Fruit fly (Drosophila melanogaster): ENCODE data around the gene ZC3H3.

ZC3H3 gene

DNA sequence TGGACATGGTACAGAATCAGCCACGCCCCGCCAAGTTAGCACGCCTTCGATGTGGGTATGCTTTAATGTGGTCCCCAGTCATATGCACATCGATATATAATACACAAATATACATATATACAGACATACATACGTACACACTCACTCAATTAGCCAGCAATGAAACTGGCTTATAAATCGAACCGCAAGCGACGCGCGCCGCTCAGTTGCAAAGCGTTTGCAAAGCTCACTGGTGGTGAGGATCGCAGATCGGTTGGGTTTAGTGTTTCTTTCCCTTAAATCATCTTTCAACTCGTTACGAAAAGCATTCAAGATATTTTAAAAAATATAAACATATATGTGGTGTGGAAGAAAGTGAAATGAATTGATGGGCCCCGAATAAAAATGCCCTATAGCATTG is 19.0 kb upstream of the ZC3H3 start (continued):
- TF ChIP-seq Atf-2 (GFP tag; optimal IDR thresholded peaks at IDR 0.05) (no peak), dm (GFP tag; optimal IDR thresholded peaks at IDR 0.05) (no peak)

DNA sequence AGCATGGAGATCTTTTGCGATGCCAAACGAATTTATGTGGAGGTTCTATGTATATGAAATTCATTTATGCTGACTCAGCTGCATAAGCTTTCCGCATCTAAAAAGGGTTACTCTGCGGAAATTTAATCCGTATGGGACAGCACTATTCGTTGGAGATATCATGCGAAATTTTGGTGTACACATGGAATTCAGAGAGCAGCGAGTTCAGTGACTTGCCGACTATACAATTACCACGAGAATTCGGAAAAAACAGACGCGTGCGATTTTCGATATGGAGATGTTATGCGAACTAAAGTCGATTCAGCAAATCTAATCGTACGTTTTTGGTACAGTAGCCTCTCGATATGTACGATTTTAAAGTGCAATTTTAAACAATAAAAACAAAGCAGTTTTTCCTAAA is 18.3 kb upstream of the ZC3H3 start:
- TF ChIP-seq CG8944 (GFP tag; optimal IDR thresholded peaks at IDR 0.05) (no peak), CG1529 (GFP tag; optimal IDR thresholded peaks at IDR 0.05) (peak; percentile 69), CG2199 (GFP tag; IDR thresholded peaks at IDR 0.05) (peak; percentile 20; the same call in 1 of the 3 replicates), sisA (GFP tag; IDR thresholded peaks at IDR 0.05) (no peak), CG8281 (tag; optimal IDR thresholded peaks at IDR 0.05) (no peak), tna (GFP tag; IDR thresholded peaks at IDR 0.05; ENCODE audit: partially characterized antibody) (peak; percentile 27; the same call in 1 of the 2 replicates), grau (tag; optimal IDR thresholded peaks at IDR 0.05) (peak; percentile 41), BEAF-32 (GFP tag; optimal IDR thresholded peaks at IDR 0.05) (no peak), lbe (GFP tag; optimal IDR thresholded peaks at IDR 0.05) (no peak)

DNA sequence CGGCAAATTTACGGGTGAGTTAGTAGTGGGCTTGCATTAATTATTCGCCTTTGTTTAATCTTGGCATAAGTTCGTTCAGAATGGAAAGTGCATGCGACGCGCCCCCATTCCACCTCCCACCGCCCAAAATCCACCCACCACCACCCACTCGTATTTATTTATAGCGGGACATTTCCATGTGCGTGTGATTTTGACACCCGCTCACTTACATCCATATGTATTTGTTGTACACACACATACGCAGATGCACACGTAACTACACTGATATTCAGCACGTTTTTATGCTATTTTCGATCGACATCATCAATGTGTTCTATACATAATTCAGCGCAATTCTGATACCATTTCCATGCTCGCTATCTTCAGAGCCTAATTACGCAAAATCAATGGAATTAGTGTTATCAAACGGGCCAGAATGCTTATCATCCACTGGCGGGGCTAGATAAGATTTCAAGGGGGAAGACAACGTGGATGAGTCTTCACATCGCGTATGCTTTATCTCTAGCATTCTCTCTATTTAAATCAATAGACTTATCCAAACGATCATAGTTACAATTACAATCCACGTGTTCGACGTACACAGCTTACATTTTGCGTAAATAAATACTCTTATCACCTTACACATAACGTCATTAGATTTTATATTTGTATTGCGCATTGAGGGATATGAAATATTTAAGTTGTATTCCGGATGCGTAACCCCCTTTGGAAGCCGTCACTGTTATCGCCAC is 16.3 kb upstream of the ZC3H3 start:
- TF ChIP-seq Bteb2 (GFP tag; optimal IDR thresholded peaks at IDR 0.05) = no peak
- 0 out of 2 replicates have a peak, but pooled peaks have one; percentile 22 for TF ChIP-seq toy (GFP tag; IDR thresholded peaks at IDR 0.05)
- no peak for TF ChIP-seq bbx (GFP tag; IDR thresholded peaks at IDR 0.05; ENCODE audit: partially characterized antibody)
- TF ChIP-seq unpg (GFP tag; optimal IDR thresholded peaks at IDR 0.05) = peak; percentile 33
- peak in 1 of 3 experiments; percentile 23 for TF ChIP-seq lola (GFP tag; optimal IDR thresholded peaks at IDR 0.05)
- no peak for TF ChIP-seq amos (GFP tag; IDR thresholded peaks at IDR 0.05; ENCODE audit: partially characterized antibody)
- TF ChIP-seq Lhr (GFP tag; optimal IDR thresholded peaks at IDR 0.05) = no peak
- no peak for TF ChIP-seq NC2β (GFP tag; optimal IDR thresholded peaks at IDR 0.05)
- peak; percentile 80 for TF ChIP-seq CG2120 (GFP tag; optimal IDR thresholded peaks at IDR 0.05)
- no peak for TF ChIP-seq CG10462 (GFP tag; optimal IDR thresholded peaks at IDR 0.05)
- TF ChIP-seq Pdp1 (GFP tag; optimal IDR thresholded peaks at IDR 0.05) = peak; percentile 41 to 92
- TF ChIP-seq pfk (GFP tag; optimal IDR thresholded peaks at IDR 0.05) = no peak
- peak; percentile 5 for TF ChIP-seq CG15479 (GFP tag; optimal IDR thresholded peaks at IDR 0.05)
- TF ChIP-seq run (tag; optimal IDR thresholded peaks at IDR 0.05) = no peak
- no peak for TF ChIP-seq esg (GFP tag; conservative IDR thresholded peaks at IDR 0.05)
- TF ChIP-seq CG6765 (GFP tag; optimal IDR thresholded peaks at IDR 0.05) = peak; percentile 87
- no peak for TF ChIP-seq CG33213 (GFP tag; optimal IDR thresholded peaks at IDR 0.05)
- TF ChIP-seq ERR (GFP tag; optimal IDR thresholded peaks at IDR 0.05) = peak; percentile 1
- no peak for TF ChIP-seq CG17829 (tag; optimal IDR thresholded peaks at IDR 0.05)
- TF ChIP-seq Mes4 (GFP tag; optimal IDR thresholded peaks at IDR 0.05) = no peak
- no peak for TF ChIP-seq trh (GFP tag; optimal IDR thresholded peaks at IDR 0.05)
- no peak for TF ChIP-seq BtbVII (GFP tag; optimal IDR thresholded peaks at IDR 0.05)
- no peak for TF ChIP-seq CG9876 (GFP tag; optimal IDR thresholded peaks at IDR 0.05)
- TF ChIP-seq H15 (GFP tag; IDR thresholded peaks at IDR 0.05) = no peak
- no peak for TF ChIP-seq CG8089 (GFP tag; optimal IDR thresholded peaks at IDR 0.05)
- TF ChIP-seq Fer2 (tag; optimal IDR thresholded peaks at IDR 0.05) = peak; percentile 7
- peak; percentile 22 for TF ChIP-seq CG2712 (tag; optimal IDR thresholded peaks at IDR 0.05)
- TF ChIP-seq inv (GFP tag; IDR thresholded peaks at IDR 0.05; ENCODE audit: partially characterized antibody) = no peak
- no peak for TF ChIP-seq HLHmδ (GFP tag; optimal IDR thresholded peaks at IDR 0.05)
- TF ChIP-seq CG3163 (GFP tag; optimal IDR thresholded peaks at IDR 0.05) = no peak
- TF ChIP-seq CTCF (GFP tag; optimal IDR thresholded peaks at IDR 0.05) = no peak
- TF ChIP-seq sd (tag; optimal IDR thresholded peaks at IDR 0.05) = peak; percentile 81
- no peak for TF ChIP-seq en (GFP tag; optimal IDR thresholded peaks at IDR 0.05)
- no peak for TF ChIP-seq Sry-β (GFP tag; optimal IDR thresholded peaks at IDR 0.05)
- TF ChIP-seq ash1 (GFP tag; optimal IDR thresholded peaks at IDR 0.05) = no peak
- no peak for TF ChIP-seq CG6254 (GFP tag; optimal IDR thresholded peaks at IDR 0.05)
